Fruit fly (Drosophila melanogaster): Measurements from ENCODE around the gene RecQ5.

The RecQ5 gene

DNA sequence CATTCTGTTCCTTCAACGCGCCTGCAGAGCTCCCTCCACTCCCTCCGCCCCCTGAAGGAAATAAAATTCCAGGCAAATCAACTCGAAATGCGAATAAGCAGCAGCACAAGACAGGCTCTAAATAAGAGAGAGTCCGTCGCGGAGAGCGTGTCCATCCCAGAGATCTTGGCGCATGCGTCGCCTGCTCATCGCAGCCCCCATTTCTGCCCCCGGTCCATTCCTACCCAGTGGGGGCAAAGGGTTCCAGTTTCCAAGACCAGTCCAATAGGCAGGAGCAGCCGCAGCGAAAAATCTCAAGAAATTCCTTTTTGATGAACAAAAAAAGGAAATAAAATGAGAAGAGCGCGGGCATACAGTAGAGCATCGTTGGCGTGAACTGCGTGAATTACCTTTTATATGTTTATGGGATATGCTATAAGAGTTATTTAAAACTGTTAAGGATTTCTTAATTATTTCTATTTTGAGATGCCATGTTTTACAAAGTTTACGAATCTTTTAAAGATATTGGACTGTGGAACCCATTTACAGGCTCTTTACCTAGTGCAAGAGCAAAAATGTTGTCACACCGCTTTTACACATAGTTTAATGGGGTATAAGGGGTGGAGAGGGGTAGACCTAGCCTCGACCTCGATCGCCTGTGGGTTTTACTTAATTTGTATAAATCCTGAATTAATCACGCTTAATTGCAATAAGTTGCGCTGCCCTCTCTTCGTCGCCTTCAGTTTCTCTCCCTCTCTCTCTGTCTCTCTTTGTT lies 2.3 kb upstream of the RecQ5 start (continued):
- TF ChIP-seq chif (GFP tag; optimal IDR thresholded peaks at IDR 0.05) (peak in 1 of 2 experiments; percentile 55), zen (tag; optimal IDR thresholded peaks at IDR 0.05) (peak; percentile 3), org-1 (GFP tag; optimal IDR thresholded peaks at IDR 0.05) (no peak), CG10979 (tag; optimal IDR thresholded peaks at IDR 0.05) (peak; percentile 44), Lim3 (GFP tag; IDR thresholded peaks at IDR 0.05) (no peak), Dbx (GFP tag; IDR thresholded peaks at IDR 0.05) (no peak), CG2678 (tag; optimal IDR thresholded peaks at IDR 0.05) (peak; percentile 29), CG6254 (GFP tag; optimal IDR thresholded peaks at IDR 0.05) (no peak), rib (GFP tag; IDR thresholded peaks at IDR 0.05) (no peak), CoRest (tag; optimal IDR thresholded peaks at IDR 0.05) (peak; percentile 30), Pdp1 (GFP tag; optimal IDR thresholded peaks at IDR 0.05) (peak in 1 of 2 experiments; percentile 28), CG8290 (GFP tag; optimal IDR thresholded peaks at IDR 0.05) (no peak), CG8290 (tag; optimal IDR thresholded peaks at IDR 0.05) (peak in 1 of 2 experiments; percentile 2), CG7839 (tag; optimal IDR thresholded peaks at IDR 0.05) (peak; percentile 20), ara (GFP tag; IDR thresholded peaks at IDR 0.05) (0 out of 2 replicates have a peak, but pooled peaks have one; percentile 27), H2.0 (GFP tag; IDR thresholded peaks at IDR 0.05) (no peak), CG7987 (GFP tag; optimal IDR thresholded peaks at IDR 0.05) (no peak), NFAT (GFP tag; IDR thresholded peaks at IDR 0.05) (no peak), CG1603 (tag; optimal IDR thresholded peaks at IDR 0.05) (peak; percentile 48), btn (GFP tag; optimal IDR thresholded peaks at IDR 0.05) (no peak), dpn (GFP tag; optimal IDR thresholded peaks at IDR 0.05) (peak; percentile 2 to 14), tup (GFP tag; optimal IDR thresholded peaks at IDR 0.05) (peak; percentile 33), Ssrp (tag; optimal IDR thresholded peaks at IDR 0.05) (peak; percentile 35), HHEX (GFP tag; optimal IDR thresholded peaks at IDR 0.05) (peak; percentile 4), CG15696 (tag; optimal IDR thresholded peaks at IDR 0.05) (peak; percentile 14), Hsf (GFP tag; optimal IDR thresholded peaks at IDR 0.05) (peak; percentile 20), nom (GFP tag; optimal IDR thresholded peaks at IDR 0.05) (peak; percentile 94), Xbp1 (GFP tag; optimal IDR thresholded peaks at IDR 0.05) (peak; percentile 42), ssp (GFP tag; IDR thresholded peaks at IDR 0.05) (peak; percentile 44; the same call in 1 of the 2 replicates), Jarid2 (GFP tag; optimal IDR thresholded peaks at IDR 0.05) (no peak), Dref (GFP tag; IDR thresholded peaks at IDR 0.05) (no peak), CG10431 (GFP tag; optimal IDR thresholded peaks at IDR 0.05) (no peak), CG5953 (GFP tag; IDR thresholded peaks at IDR 0.05) (peak; percentile 22; the same call in 1 of the 2 replicates), CG12155 (GFP tag; optimal IDR thresholded peaks at IDR 0.05) (no peak), gro (GFP tag; optimal IDR thresholded peaks at IDR 0.05) (no peak), CG6689 (GFP tag; IDR thresholded peaks at IDR 0.05) (0 out of 2 replicates have a peak, but pooled peaks have one; percentile 21), eyg (GFP tag; optimal IDR thresholded peaks at IDR 0.05) (no peak), lilli (GFP tag; optimal IDR thresholded peaks at IDR 0.05) (peak; percentile 27), fru (optimal IDR thresholded peaks at IDR 0.05) (no peak), pb (GFP tag; optimal IDR thresholded peaks at IDR 0.05) (peak; percentile 21), CG34422 (GFP tag; IDR thresholded peaks at IDR 0.05) (no peak), CG17829 (tag; optimal IDR thresholded peaks at IDR 0.05) (peak; percentile 2), CG17361 (GFP tag; IDR thresholded peaks at IDR 0.05) (no peak), CG11504 (tag; optimal IDR thresholded peaks at IDR 0.05) (peak; percentile 51), Camta (GFP tag; optimal IDR thresholded peaks at IDR 0.05) (no peak), ase (GFP tag; IDR thresholded peaks at IDR 0.05) (peak; percentile 29; the same call in 1 of the 3 replicates), jumu (GFP tag; optimal IDR thresholded peaks at IDR 0.05) (no peak), ham (GFP tag; IDR thresholded peaks at IDR 0.05) (no peak), Med (GFP tag) (peak; percentile 70), CG7928 (GFP tag; optimal IDR thresholded peaks at IDR 0.05) (no peak)
